Fruit fly (Drosophila melanogaster) whole organism, embryonic: Measurements from ENCODE around the gene Ir25a.

Source experiments
- Abd-B ChIP-seq: fragments of 200-800 bp; sonication (Bioruptor generic); optimal IDR thresholded peaks from 2 replicates; lab custom pipeline; 2018; ENCODE audit warnings: missing biosample characterization, mild to moderate bottlenecking, missing genetic modification characterization, moderate library complexity
- CG1024 ChIP-seq: fragments of 200-800 bp; sonication (Bioruptor generic); IDR thresholded peaks from 2 replicates; pipeline ENCODE4 v1.3.6; 2022; ENCODE audit warnings: missing biosample characterization, missing genetic modification characterization
- CG10274 ChIP-seq: fragments of 200-800 bp; sonication (Bioruptor generic); optimal IDR thresholded peaks from 3 replicates; lab custom pipeline; 2017; ENCODE audit warnings: missing biosample characterization, mild to moderate bottlenecking, missing genetic modification characterization
- CG11398 ChIP-seq: fragments of 200-800 bp; sonication (Bioruptor generic); optimal IDR thresholded peaks from 2 replicates; lab custom pipeline; 2016; ENCODE audit warnings: missing biosample characterization, missing genetic modification characterization
- CG12236 ChIP-seq: fragments of 200-800 bp; sonication (Bioruptor generic); optimal IDR thresholded peaks from 2 replicates; lab custom pipeline; 2016; ENCODE audit warnings: missing biosample characterization, missing genetic modification characterization
- CG14441 ChIP-seq: fragments of 200-800 bp; sonication (Bioruptor generic); IDR thresholded peaks from 2 replicates; pipeline ENCODE4 v1.3.6; 2022; ENCODE audit warnings: missing biosample characterization, missing genetic modification characterization
- CG14860 ChIP-seq: fragments of 200-800 bp; sonication (Bioruptor generic); IDR thresholded peaks from 3 replicates; pipeline ENCODE4 v1.3.6; 2022; ENCODE audit warnings: missing biosample characterization, missing genetic modification characterization; ENCODE audit not compliant: partially characterized antibody
- CG1529 ChIP-seq: fragments of 200-800 bp; sonication (Bioruptor generic); optimal IDR thresholded peaks from 3 replicates; lab custom pipeline; 2018; ENCODE audit warnings: missing biosample characterization, missing genetic modification characterization
- CG15479 ChIP-seq: fragments of 200-800 bp; sonication (Bioruptor generic); optimal IDR thresholded peaks from 3 replicates; lab custom pipeline; 2019; ENCODE audit warnings: missing biosample characterization, mild to moderate bottlenecking, missing genetic modification characterization, moderate library complexity
- CG1603 ChIP-seq: fragments of 200-800 bp; sonication (Bioruptor generic); optimal IDR thresholded peaks from 2 replicates; lab custom pipeline; 2019; ENCODE audit warnings: missing biosample characterization, mild to moderate bottlenecking, missing genetic modification characterization, moderate library complexity
- CG1647 ChIP-seq: fragments of 200-800 bp; sonication (Bioruptor generic); optimal IDR thresholded peaks from 3 replicates; lab custom pipeline; 2016; ENCODE audit warnings: missing biosample characterization, missing genetic modification characterization
- CG17829 ChIP-seq: fragments of 200-800 bp; optimal IDR thresholded peaks from 2 replicates; lab custom pipeline; 2019; ENCODE audit warnings: missing biosample characterization, mild to moderate bottlenecking, missing genetic modification characterization, moderate library complexity
- CG18262 ChIP-seq: fragments of 200-800 bp; optimal IDR thresholded peaks from 3 replicates; lab custom pipeline; 2019; ENCODE audit warnings: missing biosample characterization, mild to moderate bottlenecking, missing genetic modification characterization, moderate library complexity
- CG2678 ChIP-seq: fragments of 200-800 bp; sonication (Bioruptor generic); optimal IDR thresholded peaks from 3 replicates; lab custom pipeline; 2019; ENCODE audit warnings: missing biosample characterization, mild to moderate bottlenecking, missing genetic modification characterization, moderate library complexity
- CG3163 ChIP-seq: fragments of 200-800 bp; sonication (Bioruptor generic); optimal IDR thresholded peaks from 3 replicates; lab custom pipeline; 2016; ENCODE audit warnings: missing biosample characterization, missing genetic modification characterization
- CG3407 ChIP-seq: fragments of 200-800 bp; sonication (Bioruptor generic); optimal IDR thresholded peaks from 2 replicates; lab custom pipeline; 2018; ENCODE audit warnings: missing biosample characterization, mild to moderate bottlenecking, missing genetic modification characterization
- CG43689 ChIP-seq: fragments of 200-800 bp; sonication (Bioruptor generic); IDR thresholded peaks from 2 replicates; pipeline ENCODE4 v1.3.6; 2022; ENCODE audit warnings: missing biosample characterization, missing genetic modification characterization
- CG4424 ChIP-seq: fragments of 200-800 bp; sonication (Bioruptor generic); optimal IDR thresholded peaks from 3 replicates; lab custom pipeline; 2016; ENCODE audit warnings: missing biosample characterization, missing genetic modification characterization
- CG6683 ChIP-seq: fragments of 200-800 bp; sonication (Bioruptor generic); optimal IDR thresholded peaks from 2 replicates; lab custom pipeline; 2017; ENCODE audit warnings: missing biosample characterization, mild to moderate bottlenecking, missing genetic modification characterization, missing genetic modification reagents
- CG7556 ChIP-seq: fragments of 200-800 bp; sonication (Bioruptor generic); optimal IDR thresholded peaks from 2 replicates; lab custom pipeline; 2017; ENCODE audit warnings: missing biosample characterization, mild to moderate bottlenecking, missing genetic modification characterization
- CG8359 ChIP-seq: fragments of 200-800 bp; sonication (Bioruptor generic); optimal IDR thresholded peaks from 2 replicates; lab custom pipeline; 2017; ENCODE audit warnings: missing biosample characterization, mild to moderate bottlenecking, missing genetic modification characterization, borderline replicate concordance
- CG8765 ChIP-seq: fragments of 200-800 bp; sonication (Bioruptor generic); IDR thresholded peaks from 2 replicates; pipeline ENCODE4 v1.3.6; 2022; ENCODE audit warnings: missing biosample characterization, missing genetic modification characterization
- CG9797 ChIP-seq: fragments of 200-800 bp; sonication (Bioruptor generic); optimal IDR thresholded peaks from 3 replicates; lab custom pipeline; 2018; ENCODE audit warnings: missing biosample characterization, mild to moderate bottlenecking, missing genetic modification characterization
- CkIIα-i1 ChIP-seq: fragments of 200-800 bp; sonication (Bioruptor generic); IDR thresholded peaks from 2 replicates; pipeline ENCODE4 v1.3.6; 2022; ENCODE audit warnings: missing biosample characterization, missing genetic modification characterization
- Dbx ChIP-seq: fragments of 200-800 bp; sonication (Bioruptor generic); IDR thresholded peaks from 3 replicates; pipeline ENCODE4 v1.3.6; 2022; ENCODE audit warnings: missing biosample characterization, missing genetic modification characterization
- Dll ChIP-seq: fragments of 200-800 bp; sonication (Bioruptor generic); IDR thresholded peaks from 4 replicates; pipeline ENCODE4 v1.3.6; 2022; ENCODE audit warnings: missing biosample characterization, missing genetic modification characterization; ENCODE audit not compliant: partially characterized antibody
- Fer2 ChIP-seq: fragments of 200-800 bp; sonication (Bioruptor generic); optimal IDR thresholded peaks from 2 replicates; lab custom pipeline; 2018; ENCODE audit warnings: missing biosample characterization, mild to moderate bottlenecking, missing genetic modification characterization, moderate library complexity
- HmgZ ChIP-seq: fragments of 200-800 bp; sonication (Bioruptor generic); optimal IDR thresholded peaks from 2 replicates; lab custom pipeline; 2018; ENCODE audit warnings: missing biosample characterization, mild to moderate bottlenecking, missing genetic modification characterization
- Hr39 ChIP-seq: fragments of >200 bp; optimal IDR thresholded peaks from 2 replicates; lab custom pipeline; 2017
- Hr78 ChIP-seq, 2 experiments: fragments of 200-800 bp in 1 of 2; fragments of >200 bp in 1 of 2; sonication (Bioruptor generic) in 1 of 2; optimal IDR thresholded peaks; 2 replicates each; lab custom pipeline; 2017 to 2019; ENCODE audit warnings: missing biosample characterization in 2 of 2, missing genetic modification characterization in 2 of 2, mild to moderate bottlenecking in 1 of 2, moderate library complexity in 1 of 2
- Scr ChIP-seq: fragments of 200-800 bp; sonication (Bioruptor generic); IDR thresholded peaks from 2 replicates; pipeline ENCODE4 v1.3.6; 2022; ENCODE audit warnings: missing biosample characterization, missing genetic modification characterization; ENCODE audit not compliant: partially characterized antibody
- Sin3A ChIP-seq: fragments of >200 bp; optimal IDR thresholded peaks from 2 replicates; lab custom pipeline; 2018
- Sox102F ChIP-seq: fragments of 200-800 bp; sonication (Bioruptor generic); optimal IDR thresholded peaks from 2 replicates; lab custom pipeline; 2018; ENCODE audit warnings: missing biosample characterization, mild to moderate bottlenecking, missing genetic modification characterization, moderate library complexity
- Tbp ChIP-seq: fragments of >200 bp; optimal IDR thresholded peaks from 2 replicates; lab custom pipeline; 2018; ENCODE audit warnings: missing biosample characterization, missing genetic modification characterization
- Vsx1 ChIP-seq: fragments of 200-800 bp; sonication (Bioruptor generic); optimal IDR thresholded peaks from 2 replicates; lab custom pipeline; 2017; ENCODE audit warnings: missing biosample characterization, mild to moderate bottlenecking, missing genetic modification characterization, missing genetic modification reagents
- bab2 ChIP-seq: fragments of 200-800 bp; sonication (Bioruptor generic); optimal IDR thresholded peaks from 2 replicates; lab custom pipeline; 2016; ENCODE audit warnings: missing biosample characterization, missing genetic modification characterization
- bowl ChIP-seq: fragments of 200-800 bp; sonication (Bioruptor generic); IDR thresholded peaks from 2 replicates; pipeline ENCODE4 v1.3.6; 2022; ENCODE audit warnings: missing biosample characterization, missing genetic modification characterization
- corto ChIP-seq: fragments of 200-800 bp; sonication (Bioruptor generic); optimal IDR thresholded peaks from 2 replicates; lab custom pipeline; 2016; ENCODE audit warnings: missing biosample characterization, mild to moderate bottlenecking, missing genetic modification characterization, moderate library complexity
- disco-r ChIP-seq: fragments of 200-800 bp; sonication (Bioruptor generic); optimal IDR thresholded peaks from 2 replicates; lab custom pipeline; 2016; ENCODE audit warnings: missing biosample characterization, missing genetic modification characterization
- dmrt11E ChIP-seq: fragments of 200-800 bp; sonication (Bioruptor generic); optimal IDR thresholded peaks from 3 replicates; lab custom pipeline; 2018; ENCODE audit warnings: missing biosample characterization, mild to moderate bottlenecking, missing genetic modification characterization, moderate library complexity
- dysf ChIP-seq: fragments of 200-800 bp; sonication (Bioruptor generic); IDR thresholded peaks from 3 replicates; pipeline ENCODE4 v1.3.6; 2022; ENCODE audit warnings: missing biosample characterization, missing genetic modification characterization
- eve ChIP-seq, 2 experiments: fragments of >200 bp; optimal IDR thresholded peaks; 2 replicates each; lab custom pipeline; 2017; ENCODE audit warnings: missing biosample characterization in 2 of 2, missing genetic modification characterization in 2 of 2
- gsb ChIP-seq: fragments of 200-800 bp; sonication (Bioruptor generic); IDR thresholded peaks from 2 replicates; pipeline ENCODE4 v1.3.6; 2022; ENCODE audit warnings: missing biosample characterization, missing genetic modification characterization
- ken ChIP-seq: fragments of 200-800 bp; sonication (Bioruptor generic); IDR thresholded peaks from 3 replicates; pipeline ENCODE4 v1.3.6; 2022; ENCODE audit warnings: missing biosample characterization, missing genetic modification characterization
- kni ChIP-seq: fragments of 200-800 bp; sonication (Bioruptor generic); optimal IDR thresholded peaks from 3 replicates; lab custom pipeline; 2017; ENCODE audit warnings: mild to moderate bottlenecking, missing biosample characterization, missing genetic modification reagents, missing genetic modification characterization
- maf-S ChIP-seq: fragments of 200-800 bp; sonication (Bioruptor generic); optimal IDR thresholded peaks from 2 replicates; lab custom pipeline; 2016; ENCODE audit warnings: missing biosample characterization, missing genetic modification characterization
- oc ChIP-seq: fragments of 200-800 bp; sonication (Bioruptor generic); optimal IDR thresholded peaks from 2 replicates; lab custom pipeline; 2018; ENCODE audit warnings: missing biosample characterization, mild to moderate bottlenecking, missing genetic modification characterization, moderate library complexity
- prd ChIP-seq, 3 experiments: fragments of >200 bp in 2 of 3; fragments of 200-800 bp in 1 of 3; sonication (Bioruptor generic) in 1 of 3; optimal IDR thresholded peaks in 2 of 3; IDR thresholded peaks in 1 of 3; 2 replicates in 2 of 3; 3 replicates in 1 of 3; pipeline versions ENCODE4 v1.3.6 to Lab custom; 2017 to 2022; ENCODE audit warnings: missing biosample characterization in 1 of 3, missing genetic modification characterization in 1 of 3
- repo ChIP-seq: fragments of 200-800 bp; sonication (Bioruptor generic); optimal IDR thresholded peaks from 2 replicates; lab custom pipeline; 2016; ENCODE audit warnings: missing biosample characterization, missing genetic modification characterization

The Ir25a gene

dm6 chr2L:4837772-4838397, 2.8 kb upstream of the Ir25a start, which contains the start of the genes tank and CG12194 (continued):
- TF ChIP-seq CG8359 (GFP tag; lab: Kevin White, UChicago) (peak; percentile 93), CG17829 (tag; lab: Kevin White, UChicago) (peak; percentile 98), Tbp (GFP tag; lab: Kevin White, UChicago) (no peak), CG1024 (GFP tag; lab: Robert Waterston, UW) (peak; percentile 98), CG7556 (GFP tag; lab: Kevin White, UChicago) (peak; percentile 97), CG3163 (GFP tag; lab: Kevin White, UChicago) (peak; percentile 94), Dll (GFP tag; lab: Robert Waterston, UW) (peak; percentile 87), kni (GFP tag; lab: Kevin White, UChicago) (peak; percentile 31), HmgZ (tag; lab: Kevin White, UChicago) (peak; percentile 99), Sox102F (GFP tag; lab: Kevin White, UChicago) (peak; percentile 100), CG6683 (peak; percentile 94), Sin3A (lab: Kevin White, UChicago) (peak; percentile 84), CG11398 (GFP tag; lab: Kevin White, UChicago) (peak; percentile 98), dysf (GFP tag; lab: Robert Waterston, UW) (peak; percentile 99), Scr (GFP tag; lab: Robert Waterston, UW) (peak; percentile 83), Vsx1 (GFP tag; lab: Kevin White, UChicago) (peak; percentile 97), CkIIα-i1 (peak; percentile 97), prd (optimal IDR thresholded peaks at IDR 0.05; lab: Kevin White, UChicago) (no peak), prd (GFP tag; IDR thresholded peaks at IDR 0.05; lab: Robert Waterston, UW) (peak; percentile 100), gsb (peak; percentile 98), CG15479 (GFP tag; lab: Kevin White, UChicago) (peak; percentile 26), CG18262 (tag; lab: Kevin White, UChicago) (peak; percentile 98), ken (peak; percentile 99), CG1529 (GFP tag; lab: Kevin White, UChicago) (peak; percentile 98), CG12236 (GFP tag; lab: Kevin White, UChicago) (peak; percentile 99), CG1603 (tag; lab: Kevin White, UChicago) (peak; percentile 99), Abd-B (GFP tag; lab: Kevin White, UChicago) (peak; percentile 99), CG3407 (GFP tag; lab: Kevin White, UChicago) (peak; percentile 98), eve (GFP tag; optimal IDR thresholded peaks at IDR 0.05; lab: Kevin White, UChicago) (no peak), CG1647 (GFP tag; lab: Kevin White, UChicago) (peak; percentile 99), CG2678 (peak; percentile 98), corto (GFP tag; lab: Kevin White, UChicago) (peak; percentile 96), disco-r (GFP tag; lab: Kevin White, UChicago) (peak; percentile 98), Fer2 (tag; lab: Kevin White, UChicago) (peak; percentile 78), Hr78 (GFP tag; optimal IDR thresholded peaks at IDR 0.05; lab: Kevin White, UChicago) (peak in 1 of 2 experiments; percentile 86), Dbx (peak; percentile 98), CG43689 (GFP tag; lab: Robert Waterston, UW) (peak; percentile 99), CG14860 (GFP tag; lab: Robert Waterston, UW) (peak; percentile 74), CG9797 (GFP tag; lab: Kevin White, UChicago) (peak; percentile 73), CG8765 (GFP tag; lab: Robert Waterston, UW) (peak; percentile 98), CG14441 (GFP tag; lab: Robert Waterston, UW) (peak; percentile 99), Hr39 (lab: Kevin White, UChicago) (no peak), CG4424 (GFP tag; lab: Kevin White, UChicago) (peak; percentile 99), bowl (GFP tag; lab: Robert Waterston, UW) (peak; percentile 97), dmrt11E (tag; lab: Kevin White, UChicago) (peak; percentile 98), maf-S (GFP tag; lab: Kevin White, UChicago) (peak; percentile 99), oc (tag; lab: Kevin White, UChicago) (peak; percentile 99), repo (GFP tag; lab: Kevin White, UChicago) (peak; percentile 99), bab2 (peak; percentile 99), CG10274 (peak; percentile 93)
